Fruit fly (Drosophila melanogaster): ENCODE results near the gene CG3062.
A peak's percentile ranks its signal among the peaks of the same experiment; 100 is the strongest.

CG3062 gene

dm6 chrX:4687778-4688399, 43.2 kb upstream of the CG3062 start, which contains the start of gene ctp (continued):
- TF ChIP-seq yki (optimal IDR thresholded peaks at IDR 0.05) (no peak), klu (GFP tag; IDR thresholded peaks at IDR 0.05) (peak; percentile 36; the same call in 1 of the 2 replicates), CG13894 (tag; optimal IDR thresholded peaks at IDR 0.05) (peak; percentile 77), Ada2b (GFP tag; IDR thresholded peaks at IDR 0.05) (no peak), CG9797 (GFP tag; optimal IDR thresholded peaks at IDR 0.05) (peak; percentile 11), CG10147 (GFP tag; optimal IDR thresholded peaks at IDR 0.05) (peak; percentile 15), CG17829 (tag; optimal IDR thresholded peaks at IDR 0.05) (peak; percentile 56), ems (GFP tag; optimal IDR thresholded peaks at IDR 0.05) (peak; percentile 23), CG31441 (GFP tag; IDR thresholded peaks at IDR 0.05) (peak; percentile 47; the same call in 1 of the 2 replicates), CG7745 (tag; optimal IDR thresholded peaks at IDR 0.05) (no peak), CG4360 (GFP tag; IDR thresholded peaks at IDR 0.05) (no peak), CG13287 (GFP tag; IDR thresholded peaks at IDR 0.05; ENCODE audit: partially characterized antibody) (peak; percentile 76), jing (GFP tag; optimal IDR thresholded peaks at IDR 0.05) (no peak), CG7839 (tag; optimal IDR thresholded peaks at IDR 0.05) (peak; percentile 29), CG17361 (GFP tag; IDR thresholded peaks at IDR 0.05) (peak; percentile 27; the same call in 1 of the 3 replicates), Blimp-1 (GFP tag; optimal IDR thresholded peaks at IDR 0.05) (peak; percentile 19), pan (optimal IDR thresholded peaks at IDR 0.05) (no peak), pan (GFP tag; optimal IDR thresholded peaks at IDR 0.05 in 1 of 2, IDR thresholded peaks at IDR 0.05 in 1 of 2) (no peak), Bdp1 (GFP tag; optimal IDR thresholded peaks at IDR 0.05) (no peak), CG12155 (GFP tag; optimal IDR thresholded peaks at IDR 0.05) (peak; percentile 40), CG10366 (GFP tag; IDR thresholded peaks at IDR 0.05) (no peak), mam (GFP tag; optimal IDR thresholded peaks at IDR 0.05) (peak; percentile 53), CG10565 (GFP tag; optimal IDR thresholded peaks at IDR 0.05) (no peak), sc (optimal IDR thresholded peaks at IDR 0.05) (no peak), sc (GFP tag; optimal IDR thresholded peaks at IDR 0.05) (no peak), CG11085 (GFP tag; IDR thresholded peaks at IDR 0.05) (no peak), CrebB (tag; optimal IDR thresholded peaks at IDR 0.05) (peak; percentile 71), CG4404 (GFP tag; IDR thresholded peaks at IDR 0.05) (peak; percentile 33; the same call in 1 of the 2 replicates), ham (GFP tag; IDR thresholded peaks at IDR 0.05) (no peak), Asciz (GFP tag; optimal IDR thresholded peaks at IDR 0.05) (peak; percentile 100), Lim3 (GFP tag; IDR thresholded peaks at IDR 0.05) (no peak), Hr51 (GFP tag; optimal IDR thresholded peaks at IDR 0.05) (peak; percentile 39 to 56), hkb (optimal IDR thresholded peaks at IDR 0.05) (no peak), hkb (GFP tag; IDR thresholded peaks at IDR 0.05) (peak; percentile 44; the same call in 1 of the 2 replicates), twi (tag; optimal IDR thresholded peaks at IDR 0.05) (peak; percentile 21), sima (GFP tag; optimal IDR thresholded peaks at IDR 0.05) (no peak), kni (GFP tag; optimal IDR thresholded peaks at IDR 0.05) (peak; percentile 53), Vsx1 (GFP tag; optimal IDR thresholded peaks at IDR 0.05) (peak; percentile 0), gsb (GFP tag; IDR thresholded peaks at IDR 0.05) (no peak), CG34422 (GFP tag; IDR thresholded peaks at IDR 0.05) (peak; percentile 67; the same call in 1 of the 3 replicates), CG12391 (tag; optimal IDR thresholded peaks at IDR 0.05) (peak; percentile 54), z (GFP tag; IDR thresholded peaks at IDR 0.05) (no peak), oc (tag; optimal IDR thresholded peaks at IDR 0.05) (peak; percentile 27), B-H1 (GFP tag; IDR thresholded peaks at IDR 0.05) (no peak), esg (GFP tag; conservative IDR thresholded peaks at IDR 0.05) (no peak), eyg (GFP tag; optimal IDR thresholded peaks at IDR 0.05) (peak; percentile 35), CG16779 (GFP tag; IDR thresholded peaks at IDR 0.05) (no peak), CG31388 (GFP tag; optimal IDR thresholded peaks at IDR 0.05) (no peak), CG12219 (GFP tag; optimal IDR thresholded peaks at IDR 0.05) (no peak), Pdp1 (GFP tag; optimal IDR thresholded peaks at IDR 0.05) (peak; percentile 48 to 61), ind (GFP tag; optimal IDR thresholded peaks at IDR 0.05) (peak; percentile 56)

All from whole organism, embryonic.